Worm (Caenorhabditis elegans) whole organism, mixed stage, embryonic: ENCODE data around the gene gpx-3.

Experiments
- M03D4.4 ChIP-seq: sonication (generic microtip); optimal IDR thresholded peaks from 2 replicates; lab custom pipeline; 2017; ENCODE audit warnings: mild to moderate bottlenecking, missing genetic modification characterization, missing compliant biosample characterization
- ces-1 ChIP-seq: fragments of 150-350 bp; optimal IDR thresholded peaks from 2 replicates; lab custom pipeline; 2014; ENCODE audit warnings: missing biosample characterization, missing genetic modification reagents, missing genetic modification characterization
- lin-13 ChIP-seq: fragments of 150-350 bp; optimal IDR thresholded peaks from 2 replicates; lab custom pipeline; 2014; ENCODE audit warnings: missing biosample characterization, missing genetic modification characterization
- mls-2 ChIP-seq: sonication (generic microtip); optimal IDR thresholded peaks from 2 replicates; lab custom pipeline; 2016; ENCODE audit warnings: mild to moderate bottlenecking, missing genetic modification characterization, moderate library complexity, missing compliant biosample characterization

DNA sequence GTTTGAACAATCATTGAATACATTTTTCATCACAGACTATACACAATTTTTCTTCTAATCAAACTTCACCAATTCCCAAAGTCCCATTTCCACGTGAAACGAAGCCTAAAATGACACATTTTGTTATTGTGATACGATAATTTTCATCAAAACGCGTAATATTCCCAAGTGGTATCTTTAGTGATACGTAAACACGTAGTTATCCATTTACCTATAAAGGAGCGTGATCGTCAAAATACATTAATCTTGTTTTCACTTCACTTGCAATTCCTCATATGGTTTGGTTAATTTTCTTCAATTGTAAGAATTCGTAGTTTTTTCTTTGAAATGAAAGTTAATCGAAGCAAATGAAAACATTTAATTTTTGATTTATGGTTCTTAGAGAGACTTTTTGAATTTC lies 41.8 kb downstream of the gpx-3 start:
- TF ChIP-seq M03D4.4 (no peak), mls-2 (tag; lab: Kevin White, UChicago) (no peak), lin-13 (tag; lab: Kevin White, UChicago) (no peak), ces-1 (GFP tag; lab: Kevin White, UChicago) (no peak)
